Worm (Caenorhabditis elegans) whole organism, L3 larva: Measurements from ENCODE around the gene Y57G11C.1130.

Experiments used
- R02D3.7 ChIP-seq: fragments of 150-350 bp; optimal IDR thresholded peaks from 2 replicates; lab custom pipeline; 2014; ENCODE audit warnings: missing biosample characterization, missing genetic modification characterization
- ZK546.5 ChIP-seq: sonication (generic microtip); optimal IDR thresholded peaks from 2 replicates; lab custom pipeline; 2017; ENCODE audit warnings: missing biosample characterization, missing genetic modification characterization
- aly-2 ChIP-seq: fragments of 150-350 bp; optimal IDR thresholded peaks from 2 replicates; lab custom pipeline; 2014; ENCODE audit warnings: missing biosample characterization, missing genetic modification characterization
- ama-1 ChIP-seq: fragments of 150-350 bp; optimal IDR thresholded peaks from 2 replicates; lab custom pipeline; 2018
- ceh-16 ChIP-seq: sonication (generic microtip); optimal IDR thresholded peaks from 2 replicates; lab custom pipeline; 2017; ENCODE audit warnings: missing biosample characterization, missing genetic modification characterization
- ceh-28 ChIP-seq: fragments of 150-350 bp; optimal IDR thresholded peaks from 2 replicates; lab custom pipeline; 2014; ENCODE audit warnings: missing biosample characterization, missing genetic modification reagents, missing genetic modification characterization
- ceh-82 ChIP-seq: fragments of 150-350 bp; optimal IDR thresholded peaks from 2 replicates; lab custom pipeline; 2014; ENCODE audit warnings: missing biosample characterization, missing genetic modification characterization
- ceh-9 ChIP-seq: sonication (generic microtip); optimal IDR thresholded peaks from 2 replicates; lab custom pipeline; 2018; ENCODE audit warnings: missing biosample characterization, missing genetic modification characterization
- daf-12 ChIP-seq: fragments of 150-350 bp; optimal IDR thresholded peaks from 2 replicates; lab custom pipeline; 2014; ENCODE audit warnings: missing biosample characterization, missing genetic modification reagents, missing genetic modification characterization
- egl-27 ChIP-seq: sonication (generic microtip); optimal IDR thresholded peaks from 4 replicates; lab custom pipeline; 2017; ENCODE audit warnings: missing biosample characterization, missing genetic modification reagents, missing genetic modification characterization
- egl-5 ChIP-seq: fragments of 150-350 bp; optimal IDR thresholded peaks from 2 replicates; lab custom pipeline; 2017; ENCODE audit warnings: missing biosample characterization, missing genetic modification reagents, missing genetic modification characterization, inconsistent platforms
- elt-1 ChIP-seq: fragments of 150-350 bp; optimal IDR thresholded peaks from 2 replicates; lab custom pipeline; 2014; ENCODE audit warnings: missing biosample characterization, missing genetic modification characterization
- elt-2 ChIP-seq: sonication (generic microtip); optimal IDR thresholded peaks from 2 replicates; lab custom pipeline; 2016; ENCODE audit warnings: missing genetic modification reagents, mild to moderate bottlenecking, missing genetic modification characterization, missing compliant biosample characterization
- elt-3 ChIP-seq, 3 experiments: fragments of 150-350 bp in 1 of 3; sonication (generic microtip) in 2 of 3; optimal IDR thresholded peaks; 2 replicates in 2 of 3; 4 replicates in 1 of 3; lab custom pipeline; 2014 to 2017; ENCODE audit warnings: missing biosample characterization in 3 of 3, missing genetic modification characterization in 3 of 3
- eor-1 ChIP-seq, 2 experiments: fragments of 150-350 bp; optimal IDR thresholded peaks; 2 replicates each; lab custom pipeline; 2014 to 2018; ENCODE audit warnings: missing biosample characterization in 2 of 2, missing genetic modification characterization in 2 of 2
- fkh-10 ChIP-seq: sonication (generic microtip); optimal IDR thresholded peaks from 2 replicates; lab custom pipeline; 2017; ENCODE audit warnings: missing biosample characterization, missing genetic modification reagents, missing genetic modification characterization
- fkh-2 ChIP-seq: fragments of 150-350 bp; optimal IDR thresholded peaks from 2 replicates; lab custom pipeline; 2014; ENCODE audit warnings: missing biosample characterization, missing genetic modification reagents, missing genetic modification characterization
- fos-1 ChIP-seq: fragments of 150-350 bp; optimal IDR thresholded peaks from 2 replicates; lab custom pipeline; 2014; ENCODE audit warnings: missing biosample characterization, missing genetic modification characterization
- hmg-11 ChIP-seq: sonication (generic microtip); optimal IDR thresholded peaks from 2 replicates; lab custom pipeline; 2016; ENCODE audit warnings: missing genetic modification characterization, missing compliant biosample characterization
- jun-1 ChIP-seq: fragments of 150-350 bp; optimal IDR thresholded peaks from 2 replicates; lab custom pipeline; 2014; ENCODE audit warnings: missing biosample characterization, missing genetic modification reagents, missing genetic modification characterization
- lin-15B ChIP-seq: fragments of 150-350 bp; optimal IDR thresholded peaks from 2 replicates; lab custom pipeline; 2014; ENCODE audit warnings: missing biosample characterization, missing genetic modification characterization
- lin-39 ChIP-seq: fragments of 150-350 bp; optimal IDR thresholded peaks from 2 replicates; lab custom pipeline; 2018; ENCODE audit warnings: missing biosample characterization, missing genetic modification reagents, missing genetic modification characterization
- lsy-12 ChIP-seq: sonication (generic microtip); optimal IDR thresholded peaks from 2 replicates; lab custom pipeline; 2016; ENCODE audit warnings: mild to moderate bottlenecking, missing genetic modification characterization, missing compliant biosample characterization
- mdl-1 ChIP-seq: fragments of 150-350 bp; optimal IDR thresholded peaks from 2 replicates; lab custom pipeline; 2014; ENCODE audit warnings: missing biosample characterization, missing genetic modification characterization
- mml-1 ChIP-seq: fragments of 150-350 bp; sonication (generic microtip); optimal IDR thresholded peaks from 3 replicates; lab custom pipeline; 2014; ENCODE audit warnings: missing biosample characterization, missing genetic modification characterization
- nfya-1 ChIP-seq: sonication (generic microtip); optimal IDR thresholded peaks from 2 replicates; lab custom pipeline; 2017; ENCODE audit warnings: missing genetic modification characterization, mild to moderate bottlenecking, missing compliant biosample characterization, antibody characterized with exemption, moderate library complexity; ENCODE audit not compliant: insufficient read depth
- nhr-11 ChIP-seq: fragments of 150-350 bp; optimal IDR thresholded peaks from 2 replicates; lab custom pipeline; 2014; ENCODE audit warnings: missing biosample characterization, missing genetic modification characterization
- nhr-12 ChIP-seq: fragments of 150-350 bp; optimal IDR thresholded peaks from 2 replicates; lab custom pipeline; 2014; ENCODE audit warnings: missing biosample characterization, missing genetic modification characterization
- nhr-23 ChIP-seq: fragments of 150-350 bp; optimal IDR thresholded peaks from 2 replicates; lab custom pipeline; 2014; ENCODE audit warnings: missing biosample characterization, missing genetic modification reagents, missing genetic modification characterization
- nhr-237 ChIP-seq: fragments of 150-350 bp; optimal IDR thresholded peaks from 2 replicates; lab custom pipeline; 2014; ENCODE audit warnings: missing biosample characterization, missing genetic modification characterization
- nhr-25 ChIP-seq: sonication (generic microtip); optimal IDR thresholded peaks from 2 replicates; lab custom pipeline; 2017; ENCODE audit warnings: missing biosample characterization, missing genetic modification characterization
- nhr-28 ChIP-seq: fragments of 150-350 bp; optimal IDR thresholded peaks from 2 replicates; lab custom pipeline; 2014; ENCODE audit warnings: missing biosample characterization, missing genetic modification characterization
- nhr-43 ChIP-seq: sonication (generic microtip); optimal IDR thresholded peaks from 2 replicates; lab custom pipeline; 2016; ENCODE audit warnings: mild to moderate bottlenecking, missing genetic modification characterization, missing compliant biosample characterization; ENCODE audit not compliant: poor library complexity, severe bottlenecking
- nhr-67 ChIP-seq: fragments of 150-350 bp; optimal IDR thresholded peaks from 2 replicates; lab custom pipeline; 2014; ENCODE audit warnings: missing biosample characterization, missing genetic modification characterization
- nhr-76 ChIP-seq: fragments of 150-350 bp; sonication (generic microtip); optimal IDR thresholded peaks from 5 replicates; lab custom pipeline; 2014; ENCODE audit warnings: missing biosample characterization, missing genetic modification characterization
- nhr-77 ChIP-seq: fragments of 150-350 bp; optimal IDR thresholded peaks from 2 replicates; lab custom pipeline; 2014; ENCODE audit warnings: missing biosample characterization, missing genetic modification characterization
- pha-4 ChIP-seq: fragments of 150-350 bp; optimal IDR thresholded peaks from 2 replicates; lab custom pipeline; 2014; ENCODE audit warnings: missing biosample characterization, missing genetic modification reagents, missing genetic modification characterization
- pqm-1 ChIP-seq: fragments of 150-350 bp; optimal IDR thresholded peaks from 2 replicates; lab custom pipeline; 2017; ENCODE audit warnings: missing biosample characterization, missing genetic modification characterization, inconsistent platforms
- sea-2 ChIP-seq: fragments of 150-350 bp; sonication (generic microtip); optimal IDR thresholded peaks from 4 replicates; lab custom pipeline; 2014; ENCODE audit warnings: missing biosample characterization, missing genetic modification reagents, missing genetic modification characterization
- skn-1 ChIP-seq: fragments of 150-350 bp; optimal IDR thresholded peaks from 2 replicates; lab custom pipeline; 2014; ENCODE audit warnings: missing biosample characterization, missing genetic modification characterization
- snpc-4 ChIP-seq: fragments of 150-350 bp; optimal IDR thresholded peaks from 2 replicates; lab custom pipeline; 2014; ENCODE audit warnings: missing biosample characterization, missing genetic modification characterization
- tbx-2 ChIP-seq: sonication (generic microtip); optimal IDR thresholded peaks from 2 replicates; lab custom pipeline; 2016; ENCODE audit warnings: mild to moderate bottlenecking, missing genetic modification characterization, missing compliant biosample characterization
- unc-39 ChIP-seq: sonication (generic microtip); optimal IDR thresholded peaks from 4 replicates; lab custom pipeline; 2017; ENCODE audit warnings: missing biosample characterization, missing genetic modification characterization
- unc-62 ChIP-seq: fragments of 150-350 bp; sonication (generic microtip); optimal IDR thresholded peaks from 4 replicates; lab custom pipeline; 2014; ENCODE audit warnings: missing biosample characterization, missing genetic modification reagents, missing genetic modification characterization
- zag-1 ChIP-seq: fragments of 150-350 bp; optimal IDR thresholded peaks from 2 replicates; lab custom pipeline; 2014; ENCODE audit warnings: missing biosample characterization, missing genetic modification characterization
- ztf-11 ChIP-seq: fragments of 150-350 bp; optimal IDR thresholded peaks from 2 replicates; lab custom pipeline; 2014; ENCODE audit warnings: missing biosample characterization, missing genetic modification characterization
- ztf-4 ChIP-seq: fragments of 150-350 bp; optimal IDR thresholded peaks from 2 replicates; lab custom pipeline; 2014; ENCODE audit warnings: missing biosample characterization, missing genetic modification characterization

The Y57G11C.1130 gene

ce11 chrIV:14822267-14822666 is 40.0 kb downstream of the Y57G11C.1130 start:
- TF ChIP-seq nhr-77 (tag; lab: Kevin White, UChicago) (no peak), elt-3 (tag; optimal IDR thresholded peaks at IDR 0.05; lab: Kevin White, UChicago) (no peak), nhr-23 (tag; lab: Kevin White, UChicago) (no peak), nhr-43 (peak; percentile 50), lin-15B (tag; lab: Kevin White, UChicago) (no peak), ZK546.5 (tag; lab: Kevin White, UChicago) (no peak), pqm-1 (peak; percentile 14), fkh-2 (tag; lab: Kevin White, UChicago) (no peak), ceh-82 (tag; lab: Kevin White, UChicago) (peak; percentile 3), skn-1 (peak; percentile 9), unc-39 (tag; lab: Kevin White, UChicago) (no peak), ama-1 (lab: Kevin White, UChicago) (peak; percentile 62), nhr-76 (tag; lab: Kevin White, UChicago) (no peak), mdl-1 (tag; lab: Kevin White, UChicago) (no peak)
- TF ChIP-seq, all 47 proteins: peak for 5

- no peak for TF ChIP-seq pqm-1
- TF ChIP-seq ceh-28 (tag; lab: Kevin White, UChicago): no peak
- no peak for TF ChIP-seq fkh-10
- TF ChIP-seq ama-1 (lab: Kevin White, UChicago): no peak
- no peak for TF ChIP-seq nhr-76 (tag; lab: Kevin White, UChicago)
- TF ChIP-seq aly-2 (tag; lab: Kevin White, UChicago): no peak
- TF ChIP-seq nhr-11 (tag; lab: Kevin White, UChicago): no peak
Observed at ce11 chrIV:14824201-14824600, 41.9 kb downstream of the Y57G11C.1130 start.

ce11 chrIV:14824878-14825352 is 42.6 kb downstream of the Y57G11C.1130 start, which contains the start of gene sec-61.A:
Gene sec-61.A (minus strand): TSS chrIV:14825264.
- TF ChIP-seq jun-1 (tag; lab: Kevin White, UChicago): peak; percentile 69
- peak; percentile 61 for TF ChIP-seq elt-2
- peak; percentile 41 for TF ChIP-seq ceh-28 (tag; lab: Kevin White, UChicago)
- TF ChIP-seq sea-2 (GFP tag; lab: Kevin White, UChicago): no peak
- peak; percentile 48 for TF ChIP-seq R02D3.7 (tag; lab: Kevin White, UChicago)
- no peak for TF ChIP-seq nhr-77 (tag; lab: Kevin White, UChicago)
- TF ChIP-seq nhr-237 (tag; lab: Kevin White, UChicago): no peak
- peak; percentile 65 for TF ChIP-seq nhr-25 (tag; lab: Kevin White, UChicago)
- TF ChIP-seq skn-1: peak; percentile 65
- TF ChIP-seq hmg-11 (tag; lab: Kevin White, UChicago): peak; percentile 88
- no peak for TF ChIP-seq ztf-11 (tag; lab: Kevin White, UChicago)
- peak; percentile 71 for TF ChIP-seq lin-15B (tag; lab: Kevin White, UChicago)
- no peak for TF ChIP-seq fkh-2 (tag; lab: Kevin White, UChicago)
- no peak for TF ChIP-seq ceh-9 (tag; lab: Kevin White, UChicago)
- peak; percentile 41 for TF ChIP-seq tbx-2
- TF ChIP-seq ceh-82 (tag; lab: Kevin White, UChicago): peak; percentile 53
- TF ChIP-seq snpc-4: peak; percentile 75
- peak; percentile 64 for TF ChIP-seq lin-39 (tag; lab: Kevin White, UChicago)
- TF ChIP-seq pha-4: peak; percentile 49
- no peak for TF ChIP-seq egl-27
- TF ChIP-seq elt-3 (tag; optimal IDR thresholded peaks at IDR 0.05; lab: Kevin White, UChicago): peak in 1 of 3 experiments; percentile 64
- no peak for TF ChIP-seq ama-1 (lab: Kevin White, UChicago)
- peak; percentile 32 for TF ChIP-seq fkh-10
- TF ChIP-seq lsy-12 (tag; lab: Kevin White, UChicago): peak; percentile 79
- no peak for TF ChIP-seq elt-1
- no peak for TF ChIP-seq egl-5 (tag; lab: Kevin White, UChicago)
- TF ChIP-seq aly-2 (tag; lab: Kevin White, UChicago): no peak
- TF ChIP-seq ceh-16: no peak
- no peak for TF ChIP-seq eor-1 (tag; optimal IDR thresholded peaks at IDR 0.05; lab: Kevin White, UChicago)
- peak; percentile 40 for TF ChIP-seq nhr-43
- TF ChIP-seq unc-39 (tag; lab: Kevin White, UChicago): no peak
- TF ChIP-seq pqm-1: no peak
- TF ChIP-seq mml-1 (tag; lab: Kevin White, UChicago): no peak
- no peak for TF ChIP-seq daf-12
- TF ChIP-seq fos-1 (tag; lab: Kevin White, UChicago): no peak
- TF ChIP-seq unc-62 (GFP tag; lab: Kevin White, UChicago): no peak
- TF ChIP-seq nhr-67 (tag; lab: Kevin White, UChicago): no peak
- TF ChIP-seq nhr-11 (tag; lab: Kevin White, UChicago): no peak
- TF ChIP-seq nhr-28: no peak
- TF ChIP-seq nhr-23 (tag; lab: Kevin White, UChicago): peak; percentile 49
- TF ChIP-seq nhr-76 (tag; lab: Kevin White, UChicago): no peak
- peak; percentile 89 for TF ChIP-seq nfya-1 (tag; lab: Kevin White, UChicago)
- TF ChIP-seq mdl-1 (tag; lab: Kevin White, UChicago): peak; percentile 21
- TF ChIP-seq ztf-4: no peak
- peak; percentile 53 for TF ChIP-seq zag-1 (tag; lab: Kevin White, UChicago)
- no peak for TF ChIP-seq nhr-12 (tag; lab: Kevin White, UChicago)
- no peak for TF ChIP-seq ZK546.5 (tag; lab: Kevin White, UChicago)
